Worm (Caenorhabditis elegans) whole organism, early embryonic: ENCODE measurements around the gene apa-2.

Source experiments
- B0310.2 ChIP-seq: sonication (generic microtip); optimal IDR thresholded peaks from 2 replicates; lab custom pipeline; 2016; ENCODE audit warnings: mild to moderate bottlenecking, missing genetic modification characterization, missing compliant biosample characterization
- F13C5.2 ChIP-seq: sonication (generic microtip); optimal IDR thresholded peaks from 2 replicates; lab custom pipeline; 2017; ENCODE audit warnings: mild to moderate bottlenecking, missing genetic modification characterization, inconsistent platforms, missing compliant biosample characterization
- aly-1 ChIP-seq: sonication (generic microtip); optimal IDR thresholded peaks from 2 replicates; lab custom pipeline; 2016; ENCODE audit warnings: missing genetic modification characterization, missing compliant biosample characterization
- ama-1 ChIP-seq: fragments of 150-350 bp; optimal IDR thresholded peaks from 2 replicates; lab custom pipeline; 2014
- ceh-36 ChIP-seq: sonication (generic microtip); optimal IDR thresholded peaks from 2 replicates; lab custom pipeline; 2016; ENCODE audit warnings: missing genetic modification characterization, inconsistent platforms, missing compliant biosample characterization
- flt-1 ChIP-seq: fragments of 200-800 bp; sonication (Bioruptor generic); IDR thresholded peaks from 2 replicates; pipeline ENCODE4 v1.3.6; 2022; ENCODE audit warnings: missing genetic modification characterization, missing compliant biosample characterization
- hmbx-1 ChIP-seq: sonication (generic microtip); optimal IDR thresholded peaks from 2 replicates; lab custom pipeline; 2016; ENCODE audit warnings: mild to moderate bottlenecking, missing genetic modification characterization, missing compliant biosample characterization
- hnd-1 ChIP-seq: sonication (generic microtip); optimal IDR thresholded peaks from 2 replicates; lab custom pipeline; 2016; ENCODE audit warnings: missing genetic modification characterization, missing compliant biosample characterization
- pes-1 ChIP-seq: fragments of 200-800 bp; sonication (Bioruptor generic); IDR thresholded peaks from 2 replicates; pipeline ENCODE4 v1.3.6; 2022; ENCODE audit warnings: missing genetic modification reagents, missing genetic modification characterization, missing compliant biosample characterization
- scrt-1 ChIP-seq: fragments of 200-800 bp; sonication (Bioruptor generic); IDR thresholded peaks from 2 replicates; pipeline ENCODE4 v1.3.6; 2022; ENCODE audit warnings: missing genetic modification characterization, missing compliant biosample characterization
- sea-1 ChIP-seq: fragments of 200-800 bp; sonication (Bioruptor generic); conservative IDR thresholded peaks from 2 replicates; pipeline ENCODE4 v1.3.6; 2022; ENCODE audit warnings: missing genetic modification characterization, missing compliant biosample characterization
- tbx-11 ChIP-seq: fragments of 200-800 bp; sonication (Bioruptor generic); IDR thresholded peaks from 2 replicates; pipeline ENCODE4 v1.3.6; 2022; ENCODE audit warnings: missing genetic modification characterization, missing compliant biosample characterization
- tbx-37 ChIP-seq: fragments of 200-800 bp; sonication (Bioruptor generic); conservative IDR thresholded peaks from 2 replicates; pipeline ENCODE4 v1.3.6; 2022; ENCODE audit warnings: missing genetic modification reagents, missing genetic modification characterization, missing compliant biosample characterization
- tra-4 ChIP-seq: sonication (generic microtip); optimal IDR thresholded peaks from 2 replicates; lab custom pipeline; 2017; ENCODE audit warnings: missing genetic modification characterization, missing compliant biosample characterization

ce11 chrX:9387041-9387440 lies 48.6 kb downstream of the apa-2 start, which contains the start of gene C23F12.4:
- TF ChIP-seq ama-1 (lab: Kevin White, UChicago) (no peak), tbx-11 (GFP tag; lab: Robert Waterston, UW) (no peak), flt-1 (GFP tag; lab: Robert Waterston, UW) (no peak), scrt-1 (GFP tag; lab: Robert Waterston, UW) (no peak), pes-1 (GFP tag; lab: Robert Waterston, UW) (no peak), B0310.2 (tag; lab: Kevin White, UChicago) (no peak), hnd-1 (tag; lab: Kevin White, UChicago) (no peak), hmbx-1 (tag; lab: Kevin White, UChicago) (no peak), tbx-37 (GFP tag; lab: Robert Waterston, UW) (no peak), F13C5.2 (no peak), sea-1 (GFP tag; lab: Robert Waterston, UW) (no peak), ceh-36 (tag; lab: Kevin White, UChicago) (no peak), aly-1 (no peak), tra-4 (tag; lab: Kevin White, UChicago) (no peak)
